Worm (Caenorhabditis elegans) whole organism, mixed stage, embryonic: ENCODE data around the gene F23D12.4.

Experiments used
- mep-1 ChIP-seq: fragments of 150-350 bp; optimal IDR thresholded peaks from 2 replicates; lab custom pipeline; 2017; ENCODE audit warnings: missing biosample characterization, missing genetic modification reagents, missing genetic modification characterization, inconsistent platforms
- snpc-4 ChIP-seq: fragments of 150-350 bp; optimal IDR thresholded peaks from 2 replicates; lab custom pipeline; 2014; ENCODE audit warnings: missing biosample characterization, missing genetic modification characterization
- sptf-1 ChIP-seq: sonication (generic microtip); optimal IDR thresholded peaks from 2 replicates; lab custom pipeline; 2017; ENCODE audit warnings: mild to moderate bottlenecking, missing genetic modification characterization, moderate library complexity, missing compliant biosample characterization
- unc-39 ChIP-seq: fragments of 150-350 bp; optimal IDR thresholded peaks from 2 replicates; lab custom pipeline; 2014; ENCODE audit warnings: missing biosample characterization, missing genetic modification characterization

DNA sequence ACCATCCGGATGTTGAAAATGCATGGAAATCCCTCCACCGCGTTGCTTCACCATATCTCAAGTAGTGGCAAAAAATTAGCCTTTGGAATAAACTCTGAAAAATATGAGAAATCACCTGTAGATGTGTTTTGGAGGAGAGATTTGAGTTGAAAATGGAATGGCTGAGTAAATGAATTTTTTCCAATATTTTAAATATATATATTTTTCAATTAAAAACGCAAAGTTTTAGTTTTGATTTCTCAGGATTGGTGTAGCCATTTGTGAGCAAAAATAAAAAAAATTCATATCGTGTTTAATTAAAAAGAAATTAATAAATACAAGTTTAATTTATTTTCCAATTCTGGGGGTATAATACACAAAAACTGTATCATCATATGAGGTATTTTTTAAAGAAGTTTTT lies 16.7 kb upstream of the F23D12.4 start, which contains the start of gene F23D12.1:
- TF ChIP-seq unc-39 (tag; lab: Kevin White, UChicago) (no peak), sptf-1 (no peak), mep-1 (tag; lab: Kevin White, UChicago) (no peak), snpc-4 (tag; lab: Kevin White, UChicago) (no peak)
